Fruit fly (Drosophila melanogaster): ENCODE measurements around the gene CG14834.

CG14834 gene

DNA sequence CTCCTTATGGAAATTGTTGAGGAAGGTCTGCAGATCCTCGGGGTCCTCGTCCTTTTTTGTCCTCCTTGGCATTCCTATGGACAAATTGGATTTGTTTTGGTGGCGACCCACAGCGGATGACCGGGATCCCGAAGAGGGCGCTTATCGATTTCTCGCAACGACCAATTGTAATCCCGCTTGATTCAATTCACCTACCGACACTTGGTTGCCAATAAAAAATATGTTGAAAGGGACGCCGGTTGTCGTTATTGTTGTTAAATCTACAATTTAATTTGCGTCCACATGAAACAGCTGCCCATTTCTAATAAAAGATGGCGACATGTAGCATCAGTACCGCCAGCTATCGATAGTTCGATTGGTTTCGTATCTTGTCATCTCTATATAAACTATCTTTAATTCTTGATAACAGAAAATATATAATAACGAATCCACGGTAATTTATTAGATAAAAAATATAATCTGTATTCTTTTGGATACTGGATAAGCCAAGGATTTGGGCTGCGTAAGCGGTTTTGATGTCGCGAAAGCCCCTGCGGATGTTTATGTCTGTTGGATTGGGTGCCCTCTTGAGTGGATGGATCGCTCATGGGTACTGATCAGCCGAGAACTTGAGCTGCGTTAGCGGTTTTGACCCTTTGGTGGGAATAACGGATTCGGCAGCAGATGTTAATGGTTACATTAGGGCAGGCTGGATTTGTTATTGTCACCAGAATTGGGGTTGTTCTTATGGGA, 9.6 kb upstream of the CG14834 start, which contains the start of gene CTCF (continued):
- TF ChIP-seq Rfx (GFP tag; IDR thresholded peaks at IDR 0.05) (peak; percentile 63; the same call in 1 of the 2 replicates), CG1647 (GFP tag; optimal IDR thresholded peaks at IDR 0.05) (peak; percentile 17), az2 (GFP tag; optimal IDR thresholded peaks at IDR 0.05) (peak; percentile 31), CG8924 (tag; optimal IDR thresholded peaks at IDR 0.05) (peak; percentile 69), nerfin-1 (tag; optimal IDR thresholded peaks at IDR 0.05) (peak; percentile 100), vnd (GFP tag; IDR thresholded peaks at IDR 0.05; ENCODE audit: partially characterized antibody) (peak; percentile 65; the same call in 2 of the 3 replicates), toy (GFP tag; IDR thresholded peaks at IDR 0.05) (no peak), CG34422 (GFP tag; IDR thresholded peaks at IDR 0.05) (peak; percentile 63), Sin3A (optimal IDR thresholded peaks at IDR 0.05) (peak; percentile 44), Sry-β (GFP tag; optimal IDR thresholded peaks at IDR 0.05) (peak; percentile 30), klu (GFP tag; IDR thresholded peaks at IDR 0.05) (no peak), ken (GFP tag; IDR thresholded peaks at IDR 0.05) (no peak), Med (GFP tag) (peak; percentile 88), peb (GFP tag; IDR thresholded peaks at IDR 0.05) (peak; percentile 43; the same call in 1 of the 2 replicates), CG1602 (GFP tag; optimal IDR thresholded peaks at IDR 0.05) (peak; percentile 3), mam (GFP tag; optimal IDR thresholded peaks at IDR 0.05) (peak; percentile 23), Optix (GFP tag; IDR thresholded peaks at IDR 0.05) (no peak), MESR4 (GFP tag; optimal IDR thresholded peaks at IDR 0.05) (peak; percentile 76), Dad (GFP tag; optimal IDR thresholded peaks at IDR 0.05) (peak; percentile 41), Mad (GFP tag; optimal IDR thresholded peaks at IDR 0.05) (peak; percentile 17), CG9437 (GFP tag; optimal IDR thresholded peaks at IDR 0.05) (peak; percentile 49), fd64A (GFP tag; optimal IDR thresholded peaks at IDR 0.05) (no peak), tap (tag; optimal IDR thresholded peaks at IDR 0.05) (peak; percentile 12), Fer2 (tag; optimal IDR thresholded peaks at IDR 0.05) (no peak), CG43689 (GFP tag; IDR thresholded peaks at IDR 0.05) (no peak), cato (GFP tag; optimal IDR thresholded peaks at IDR 0.05; ENCODE audit: borderline replicate concordance) (no peak), CG17385 (GFP tag; optimal IDR thresholded peaks at IDR 0.05) (peak; percentile 19), dmrt99B (tag; optimal IDR thresholded peaks at IDR 0.05) (peak; percentile 16), Hmr (GFP tag; optimal IDR thresholded peaks at IDR 0.05) (no peak), CG13123 (GFP tag; optimal IDR thresholded peaks at IDR 0.05) (no peak), NK7.1 (GFP tag; optimal IDR thresholded peaks at IDR 0.05) (peak; percentile 20), C15 (GFP tag; IDR thresholded peaks at IDR 0.05) (no peak), Drgx (GFP tag; IDR thresholded peaks at IDR 0.05) (peak; percentile 26; the same call in 1 of the 2 replicates), CG7372 (GFP tag; IDR thresholded peaks at IDR 0.05) (no peak), CG12391 (tag; optimal IDR thresholded peaks at IDR 0.05) (peak; percentile 43), Sry-δ (GFP tag; optimal IDR thresholded peaks at IDR 0.05) (peak; percentile 90), CG16813 (GFP tag; IDR thresholded peaks at IDR 0.05; ENCODE audit: partially characterized antibody) (peak; percentile 77), sug (tag; optimal IDR thresholded peaks at IDR 0.05) (peak; percentile 47), kni (GFP tag; optimal IDR thresholded peaks at IDR 0.05) (peak; percentile 31), Xbp1 (GFP tag; optimal IDR thresholded peaks at IDR 0.05) (peak; percentile 57), MBD-R2 (GFP tag; IDR thresholded peaks at IDR 0.05) (peak; percentile 80), bsh (GFP tag; optimal IDR thresholded peaks at IDR 0.05) (peak in 1 of 2 experiments; percentile 34), YL-1 (GFP tag; optimal IDR thresholded peaks at IDR 0.05) (peak; percentile 87), CG6654 (GFP tag; optimal IDR thresholded peaks at IDR 0.05) (peak; percentile 29), trh (GFP tag; optimal IDR thresholded peaks at IDR 0.05) (no peak), CG30431 (GFP tag; optimal IDR thresholded peaks at IDR 0.05) (peak; percentile 24), ems (GFP tag; optimal IDR thresholded peaks at IDR 0.05) (no peak), pita (GFP tag; optimal IDR thresholded peaks at IDR 0.05) (no peak), pum (GFP tag; optimal IDR thresholded peaks at IDR 0.05) (peak; percentile 14), bowl (GFP tag; IDR thresholded peaks at IDR 0.05) (no peak)
